Fruit fly (Drosophila melanogaster): ENCODE results near the gene Zip71B.

DNA sequence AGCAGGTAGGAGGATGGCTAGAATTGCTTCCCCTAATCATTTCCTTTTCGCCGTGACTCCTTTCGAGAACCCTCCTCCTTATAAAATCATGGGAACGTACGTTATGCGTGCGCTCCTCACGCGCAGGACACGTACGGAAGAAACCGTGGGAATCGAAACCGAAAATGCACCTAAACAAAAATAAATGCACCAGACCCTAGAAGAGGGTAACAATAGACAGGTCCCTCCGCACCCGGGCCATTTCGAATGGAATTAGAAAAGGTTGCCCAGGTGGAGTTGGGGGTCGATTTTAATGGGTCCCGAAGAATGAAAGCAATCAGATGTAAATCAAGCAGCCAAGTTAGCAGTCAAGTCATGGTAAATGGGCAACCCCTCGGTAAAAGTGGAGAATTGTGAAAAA is 12.8 kb upstream of the Zip71B start, which contains the start of gene CG3349:
- TF ChIP-seq h (optimal IDR thresholded peaks at IDR 0.05) (no peak), Sin3A (optimal IDR thresholded peaks at IDR 0.05) (no peak), Myc (optimal IDR thresholded peaks at IDR 0.05) (no peak), ttk (optimal IDR thresholded peaks at IDR 0.05) (no peak), psq (optimal IDR thresholded peaks at IDR 0.05) (no peak)
